Worm (Caenorhabditis elegans) whole organism, L2 larva: ENCODE measurements around the gene fbxc-18.
"Not testable (repeated sequence)": the region's sequence is repeated elsewhere in the genome, so short reads cannot be mapped to it uniquely, and the experiment has no call there.

ENCODE experiments used
- C34F6.9 ChIP-seq: fragments of 150-350 bp; optimal IDR thresholded peaks from 2 replicates; lab custom pipeline; 2014; ENCODE audit warnings: missing biosample characterization, missing genetic modification characterization
- F13H6.1 ChIP-seq: sonication (generic microtip); optimal IDR thresholded peaks from 2 replicates; lab custom pipeline; 2016; ENCODE audit warnings: missing genetic modification characterization, missing compliant biosample characterization
- R02D3.7 ChIP-seq: fragments of 150-350 bp; optimal IDR thresholded peaks from 2 replicates; lab custom pipeline; 2014; ENCODE audit warnings: missing biosample characterization, missing genetic modification characterization
- ZK546.5 ChIP-seq: sonication (generic microtip); optimal IDR thresholded peaks from 2 replicates; lab custom pipeline; 2017; ENCODE audit warnings: missing biosample characterization, missing genetic modification characterization
- alr-1 ChIP-seq: fragments of 150-350 bp; optimal IDR thresholded peaks from 2 replicates; lab custom pipeline; 2014; ENCODE audit warnings: missing biosample characterization, missing genetic modification characterization
- aly-2 ChIP-seq: fragments of 150-350 bp; optimal IDR thresholded peaks from 2 replicates; lab custom pipeline; 2014; ENCODE audit warnings: missing biosample characterization, missing genetic modification characterization
- blmp-1 ChIP-seq: sonication (generic microtip); optimal IDR thresholded peaks from 2 replicates; lab custom pipeline; 2017; ENCODE audit warnings: missing genetic modification characterization, mild to moderate bottlenecking, missing compliant biosample characterization, antibody characterized with exemption, moderate library complexity; ENCODE audit not compliant: insufficient read depth
- ceh-82 ChIP-seq: fragments of 150-350 bp; optimal IDR thresholded peaks from 2 replicates; lab custom pipeline; 2014; ENCODE audit warnings: missing biosample characterization, missing genetic modification characterization
- crh-2 ChIP-seq: sonication (generic microtip); optimal IDR thresholded peaks from 2 replicates; lab custom pipeline; 2017; ENCODE audit warnings: missing biosample characterization, missing genetic modification characterization
- egl-27 ChIP-seq: sonication (generic microtip); optimal IDR thresholded peaks from 3 replicates; lab custom pipeline; 2017; ENCODE audit warnings: missing biosample characterization, missing genetic modification reagents, missing genetic modification characterization
- elt-3 ChIP-seq: sonication (generic microtip); optimal IDR thresholded peaks from 2 replicates; lab custom pipeline; 2017; ENCODE audit warnings: missing biosample characterization, missing genetic modification characterization
- fos-1 ChIP-seq: fragments of 150-350 bp; optimal IDR thresholded peaks from 2 replicates; lab custom pipeline; 2014; ENCODE audit warnings: missing biosample characterization, missing genetic modification characterization
- gmeb-1 ChIP-seq: fragments of 150-350 bp; optimal IDR thresholded peaks from 2 replicates; lab custom pipeline; 2014; ENCODE audit warnings: missing biosample characterization, missing genetic modification characterization
- lin-11 ChIP-seq: fragments of 150-350 bp; sonication (generic microtip); optimal IDR thresholded peaks from 2 replicates; lab custom pipeline; 2014; ENCODE audit warnings: missing biosample characterization, missing genetic modification characterization, inconsistent platforms, mixed read lengths
- lin-39 ChIP-seq: fragments of 150-350 bp; optimal IDR thresholded peaks from 2 replicates; lab custom pipeline; 2014; ENCODE audit warnings: missing biosample characterization, missing genetic modification reagents, missing genetic modification characterization
- lsy-2 ChIP-seq, 2 experiments: fragments of 150-350 bp in 1 of 2; sonication (generic microtip) in 1 of 2; optimal IDR thresholded peaks; 2 replicates each; lab custom pipeline; 2014 to 2017; ENCODE audit warnings: missing biosample characterization in 2 of 2, missing genetic modification characterization in 2 of 2
- mab-5 ChIP-seq: fragments of 150-350 bp; optimal IDR thresholded peaks from 2 replicates; lab custom pipeline; 2014; ENCODE audit warnings: missing biosample characterization, missing genetic modification characterization
- mbf-1 ChIP-seq: sonication (generic microtip); optimal IDR thresholded peaks from 2 replicates; lab custom pipeline; 2017; ENCODE audit warnings: missing biosample characterization, missing genetic modification characterization
- nhr-10 ChIP-seq: sonication (generic microtip); optimal IDR thresholded peaks from 2 replicates; lab custom pipeline; 2017; ENCODE audit warnings: missing biosample characterization, missing genetic modification characterization
- nhr-11 ChIP-seq: fragments of 150-350 bp; optimal IDR thresholded peaks from 2 replicates; lab custom pipeline; 2014; ENCODE audit warnings: missing biosample characterization, missing genetic modification characterization
- nhr-12 ChIP-seq: fragments of 150-350 bp; optimal IDR thresholded peaks from 2 replicates; lab custom pipeline; 2014; ENCODE audit warnings: missing biosample characterization, missing genetic modification characterization
- nhr-129 ChIP-seq: fragments of 150-350 bp; optimal IDR thresholded peaks from 2 replicates; lab custom pipeline; 2014; ENCODE audit warnings: missing biosample characterization, missing genetic modification characterization
- nhr-21 ChIP-seq: fragments of 150-350 bp; optimal IDR thresholded peaks from 2 replicates; lab custom pipeline; 2014; ENCODE audit warnings: missing biosample characterization, missing genetic modification characterization
- nhr-23 ChIP-seq: fragments of 150-350 bp; optimal IDR thresholded peaks from 2 replicates; lab custom pipeline; 2014; ENCODE audit warnings: missing biosample characterization, missing genetic modification reagents, missing genetic modification characterization
- nhr-6 ChIP-seq: fragments of 150-350 bp; optimal IDR thresholded peaks from 2 replicates; lab custom pipeline; 2014; ENCODE audit warnings: missing biosample characterization, missing genetic modification characterization
- nhr-77 ChIP-seq: fragments of 150-350 bp; optimal IDR thresholded peaks from 2 replicates; lab custom pipeline; 2014; ENCODE audit warnings: missing biosample characterization, missing genetic modification characterization
- sem-4 ChIP-seq: fragments of 150-350 bp; optimal IDR thresholded peaks from 2 replicates; lab custom pipeline; 2014; ENCODE audit warnings: missing biosample characterization, missing genetic modification reagents, missing genetic modification characterization
- skn-1 ChIP-seq: sonication (generic microtip); optimal IDR thresholded peaks from 2 replicates; lab custom pipeline; 2017; ENCODE audit warnings: missing biosample characterization, missing genetic modification characterization
- sma-3 ChIP-seq: sonication (generic microtip); optimal IDR thresholded peaks from 2 replicates; lab custom pipeline; 2016; ENCODE audit warnings: missing genetic modification reagents, missing genetic modification characterization, missing compliant biosample characterization
- sma-9 ChIP-seq, 2 experiments: fragments of 150-350 bp in 1 of 2; sonication (generic microtip) in 1 of 2; optimal IDR thresholded peaks; 2 replicates each; lab custom pipeline; 2014 to 2016; ENCODE audit warnings: missing genetic modification characterization in 2 of 2, mild to moderate bottlenecking in 1 of 2, missing biosample characterization in 1 of 2, missing compliant biosample characterization in 1 of 2, missing genetic modification reagents in 1 of 2, moderate library complexity in 1 of 2
- unc-55 ChIP-seq: fragments of 150-350 bp; sonication (generic microtip); optimal IDR thresholded peaks from 3 replicates; lab custom pipeline; 2014; ENCODE audit warnings: missing biosample characterization, missing genetic modification reagents, missing genetic modification characterization
- unc-62 ChIP-seq: fragments of 150-350 bp; optimal IDR thresholded peaks from 2 replicates; lab custom pipeline; 2014; ENCODE audit warnings: missing biosample characterization, missing genetic modification reagents, missing genetic modification characterization
- zag-1 ChIP-seq: fragments of 150-350 bp; optimal IDR thresholded peaks from 2 replicates; lab custom pipeline; 2014; ENCODE audit warnings: missing biosample characterization, missing genetic modification characterization
- ztf-1 ChIP-seq: fragments of 200-800 bp; sonication (Bioruptor generic); conservative IDR thresholded peaks from 2 replicates; pipeline ENCODE4 v1.3.6; 2022; ENCODE audit warnings: missing genetic modification characterization, missing compliant biosample characterization
- ztf-11 ChIP-seq: sonication (generic microtip); optimal IDR thresholded peaks from 2 replicates; lab custom pipeline; 2017; ENCODE audit warnings: missing biosample characterization, missing genetic modification characterization
- ztf-4 ChIP-seq: fragments of 150-350 bp; optimal IDR thresholded peaks from 2 replicates; lab custom pipeline; 2014; ENCODE audit warnings: missing biosample characterization, missing genetic modification characterization

Gene fbxc-18

ce11 chrII:988437-988836 is 21.6 kb upstream of the fbxc-18 start, which contains the start of gene fbxc-39:
Gene fbxc-39, plus strand, starts transcription at chrII:988737.
- no peak for TF ChIP-seq zag-1 (tag; lab: Kevin White, UChicago)
- no peak for TF ChIP-seq unc-62 (GFP tag; lab: Kevin White, UChicago)
- no peak for TF ChIP-seq ZK546.5 (tag; lab: Kevin White, UChicago)
- no peak for TF ChIP-seq nhr-21
- no peak for TF ChIP-seq nhr-23
- TF ChIP-seq lin-39, result no peak
- TF ChIP-seq ztf-1 (GFP tag; lab: Robert Waterston, UW), result no peak
- no peak for TF ChIP-seq R02D3.7 (tag; lab: Kevin White, UChicago)
- TF ChIP-seq aly-2, result no peak
- TF ChIP-seq ceh-82 (tag; lab: Kevin White, UChicago), result no peak
- TF ChIP-seq C34F6.9 (tag; lab: Kevin White, UChicago), result no peak
- TF ChIP-seq sem-4 (tag; lab: Kevin White, UChicago), result no peak
- no peak for TF ChIP-seq mab-5 (tag; lab: Kevin White, UChicago)
- no peak for TF ChIP-seq lsy-2 (tag; optimal IDR thresholded peaks at IDR 0.05; lab: Kevin White, UChicago)
- TF ChIP-seq egl-27 (tag; lab: Kevin White, UChicago), result no peak
- no peak for TF ChIP-seq nhr-10 (tag; lab: Kevin White, UChicago)
- TF ChIP-seq, all 48 proteins: peak for 0

ce11 chrII:985703-986102 is 18.8 kb upstream of the fbxc-18 start, which contains the start of gene fbxc-40:
Gene fbxc-40, plus strand, starts transcription at chrII:986003.
- not testable (repeated sequence) for TF ChIP-seq nhr-21; unc-62 (GFP tag; lab: Kevin White, UChicago); ZK546.5 (tag; lab: Kevin White, UChicago)

ce11 chrII:982842-983241 is 16.0 kb upstream of the fbxc-18 start, which contains the start of gene srh-274:
Gene srh-274, plus strand, starts transcription at chrII:983142.
- no peak for TF ChIP-seq nhr-129 (tag; lab: Kevin White, UChicago)
- no peak for TF ChIP-seq ztf-11 (tag; lab: Kevin White, UChicago)
- no peak for TF ChIP-seq sma-9 (GFP tag; optimal IDR thresholded peaks at IDR 0.05; lab: Kevin White, UChicago)
- no peak for TF ChIP-seq sma-9 (tag; optimal IDR thresholded peaks at IDR 0.05; lab: Kevin White, UChicago)
- no peak for TF ChIP-seq unc-55
- no peak for TF ChIP-seq skn-1 (tag; lab: Kevin White, UChicago)
- TF ChIP-seq aly-2, result no peak
- TF ChIP-seq fos-1 (tag; lab: Kevin White, UChicago), result no peak
- TF ChIP-seq gmeb-1 (tag; lab: Kevin White, UChicago), result no peak
- TF ChIP-seq ztf-4 (tag; lab: Kevin White, UChicago), result no peak
- TF ChIP-seq egl-27 (tag; lab: Kevin White, UChicago), result no peak
- no peak for TF ChIP-seq F13H6.1 (tag; lab: Kevin White, UChicago)
- no peak for TF ChIP-seq nhr-11 (tag; lab: Kevin White, UChicago)
- no peak for TF ChIP-seq crh-2 (tag; lab: Kevin White, UChicago)
- no peak for TF ChIP-seq nhr-77
- TF ChIP-seq sma-3 (GFP tag; lab: Kevin White, UChicago), result no peak
- TF ChIP-seq elt-3, result no peak
- TF ChIP-seq blmp-1 (tag; lab: Kevin White, UChicago), result no peak
- TF ChIP-seq nhr-21, result no peak
- no peak for TF ChIP-seq ceh-82 (tag; lab: Kevin White, UChicago)
- TF ChIP-seq alr-1, result no peak

- no peak for TF ChIP-seq lsy-2 (tag; optimal IDR thresholded peaks at IDR 0.05; lab: Kevin White, UChicago)
- no peak for TF ChIP-seq nhr-12 (tag; lab: Kevin White, UChicago)
These were observed 12.3 kb upstream of the fbxc-18 start, which contains the start of the genes fbxc-17 and fbxc-15 for ce11 chrII:979135-979534. Gene fbxc-17, minus strand, starts transcription at chrII:979235. Gene fbxc-15, plus strand, starts transcription at chrII:979423.

ce11 chrII:973999-974398 is 7.1 kb upstream of the fbxc-18 start, which contains the start of gene fbxc-14:
Gene fbxc-14, plus strand, starts transcription at chrII:974299.
- TF ChIP-seq nhr-6 (tag; lab: Kevin White, UChicago), result no peak
- no peak for TF ChIP-seq mbf-1
- no peak for TF ChIP-seq skn-1 (tag; lab: Kevin White, UChicago)
- no peak for TF ChIP-seq crh-2 (tag; lab: Kevin White, UChicago)
- TF ChIP-seq lin-11, result no peak
- no peak for TF ChIP-seq ZK546.5 (tag; lab: Kevin White, UChicago)
- TF ChIP-seq gmeb-1 (tag; lab: Kevin White, UChicago), result no peak
- no peak for TF ChIP-seq nhr-77
- TF ChIP-seq zag-1 (tag; lab: Kevin White, UChicago), result no peak
- TF ChIP-seq F13H6.1 (tag; lab: Kevin White, UChicago), result no peak
